Fruit fly (Drosophila melanogaster) Kc167 (cell line): ENCODE data around the gene Atu.

Experiments
- h ChIP-seq: fragments of >200 bp; optimal IDR thresholded peaks from 3 replicates; lab custom pipeline; 2018; ENCODE audit warnings: missing external identifiers
- insv ChIP-seq: fragments of >200 bp; optimal IDR thresholded peaks from 3 replicates; lab custom pipeline; 2018; ENCODE audit warnings: missing external identifiers
- ttk ChIP-seq: sonication (Bioruptor generic); optimal IDR thresholded peaks from 2 replicates; lab custom pipeline; 2017; ENCODE audit warnings: missing external identifiers

dm6 chr3R:5563420-5563819 lies 49.7 kb upstream of the Atu start, which contains the start of gene Pi4KIIalpha:
- TF ChIP-seq insv = no peak
- no peak for TF ChIP-seq ttk (lab: Kevin White, UChicago)
- no peak for TF ChIP-seq h (lab: Kevin White, UChicago)
